Worm (Caenorhabditis elegans): ENCODE data around the gene C08B6.2.

The C08B6.2 gene

DNA sequence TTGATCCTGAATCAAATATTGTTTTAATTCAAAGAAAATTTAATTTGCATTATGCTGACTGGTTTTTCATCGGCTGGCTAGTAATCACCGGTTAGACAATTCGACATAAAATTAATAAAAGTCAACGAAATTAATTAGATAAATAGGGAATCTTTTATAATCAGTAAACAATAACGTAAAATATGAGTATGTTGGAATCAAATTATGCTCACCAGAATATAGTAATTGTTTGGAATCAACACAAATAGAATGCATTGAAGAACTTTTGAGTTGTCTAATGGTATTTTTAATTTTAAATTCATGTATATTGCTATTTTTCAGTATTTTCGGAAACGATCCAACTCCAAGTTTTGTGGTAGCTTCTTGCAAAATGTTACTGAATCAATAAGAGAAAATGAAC is at the start of gene C08B6.2:
TSS of gene C08B6.2 (plus strand) at position 301 of the 400 bp plus-strand sequence.
- TF ChIP-seq aptf-3 (GFP tag; IDR thresholded peaks at IDR 0.05), result no peak
- no peak for TF ChIP-seq Y95B8A.8 (GFP tag; IDR thresholded peaks at IDR 0.05)
- TF ChIP-seq bed-2 (GFP tag; IDR thresholded peaks at IDR 0.05), result no peak
- no peak for TF ChIP-seq dpff-1 (tag; optimal IDR thresholded peaks at IDR 0.05)
- no peak for TF ChIP-seq sptf-2 (GFP tag; optimal IDR thresholded peaks at IDR 0.05)
- no peak for TF ChIP-seq let-526 (GFP tag; IDR thresholded peaks at IDR 0.05)
- TF ChIP-seq zfh-2 (GFP tag; conservative IDR thresholded peaks at IDR 0.05), result no peak
- TF ChIP-seq lir-1 (GFP tag; conservative IDR thresholded peaks at IDR 0.05), result no peak
- TF ChIP-seq Y56A3A.18 (GFP tag; IDR thresholded peaks at IDR 0.05), result no peak
- no peak for TF ChIP-seq chd-7 (tag; optimal IDR thresholded peaks at IDR 0.05)

DNA sequence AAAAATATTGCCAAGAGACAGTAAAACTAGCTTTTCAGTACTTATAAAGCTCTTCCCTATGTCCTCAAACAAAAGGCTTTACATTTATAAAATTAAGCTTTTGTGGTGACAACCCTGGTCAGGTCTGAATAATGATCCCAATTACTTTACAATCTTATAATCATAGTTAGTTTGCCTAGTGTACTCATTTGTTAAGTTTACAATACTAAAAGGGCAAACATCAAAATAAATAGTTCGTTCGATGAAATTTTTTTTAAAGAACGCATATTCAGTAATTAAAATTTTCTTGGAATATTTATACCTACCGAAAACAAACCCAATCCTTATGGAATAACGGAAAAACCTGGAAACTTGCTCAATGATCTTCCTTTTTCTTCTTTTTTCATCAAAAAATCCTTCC is 46.8 kb upstream of the C08B6.2 start:
- TF ChIP-seq Y53F4B.3 (GFP tag; IDR thresholded peaks at IDR 0.05) (no peak), nhr-27 (tag; optimal IDR thresholded peaks at IDR 0.05) (no peak), cebp-2 (GFP tag; IDR thresholded peaks at IDR 0.05) (no peak), gei-17 (GFP tag; optimal IDR thresholded peaks at IDR 0.05) (no peak), D2030.7 (GFP tag; IDR thresholded peaks at IDR 0.05) (no peak), ztf-6 (GFP tag; IDR thresholded peaks at IDR 0.05) (no peak), B0336.3 (GFP tag; IDR thresholded peaks at IDR 0.05) (no peak), pha-4 (tag; optimal IDR thresholded peaks at IDR 0.05) (no peak), ztf-25 (GFP tag; IDR thresholded peaks at IDR 0.05) (no peak), F39B2.1 (GFP tag; IDR thresholded peaks at IDR 0.05) (no peak)

ce11 chrV:10060039-10060438 is 45.5 kb upstream of the C08B6.2 start:
- no peak for TF ChIP-seq nhr-80 (tag; optimal IDR thresholded peaks at IDR 0.05)
- no peak for TF ChIP-seq ama-1 (optimal IDR thresholded peaks at IDR 0.05)
- TF ChIP-seq ama-1 (GFP tag; optimal IDR thresholded peaks at IDR 0.05), result no peak
- TF ChIP-seq dpff-1 (tag; optimal IDR thresholded peaks at IDR 0.05), result no peak
- TF ChIP-seq lin-26 (GFP tag; IDR thresholded peaks at IDR 0.05), result no peak
- TF ChIP-seq pha-4 (tag; optimal IDR thresholded peaks at IDR 0.05), result no peak
- TF ChIP-seq repo-1 (tag; optimal IDR thresholded peaks at IDR 0.05), result no peak
- no peak for TF ChIP-seq Y53G8AR.9 (GFP tag; conservative IDR thresholded peaks at IDR 0.05)
- no peak for TF ChIP-seq ZK185.1 (tag; optimal IDR thresholded peaks at IDR 0.05; ENCODE audit: poor library complexity, severe bottlenecking)
- no peak for TF ChIP-seq F57C9.4 (tag; optimal IDR thresholded peaks at IDR 0.05)
- no peak for TF ChIP-seq lsl-1 (GFP tag; optimal IDR thresholded peaks at IDR 0.05)
- TF ChIP-seq T26A5.8 (tag; optimal IDR thresholded peaks at IDR 0.05), result no peak
- TF ChIP-seq ekl-4 (GFP tag; IDR thresholded peaks at IDR 0.05), result no peak
- no peak for TF ChIP-seq attf-6 (GFP tag; IDR thresholded peaks at IDR 0.05)
- no peak for TF ChIP-seq fkh-3 (tag; optimal IDR thresholded peaks at IDR 0.05)
- TF ChIP-seq him-1 (tag; optimal IDR thresholded peaks at IDR 0.05), result no peak
- TF ChIP-seq F55B11.4 (tag; optimal IDR thresholded peaks at IDR 0.05; ENCODE audit: borderline replicate concordance, insufficient read depth), result no peak
- no peak for TF ChIP-seq tbp1 (GFP tag; optimal IDR thresholded peaks at IDR 0.05)
- TF ChIP-seq gei-17 (GFP tag; optimal IDR thresholded peaks at IDR 0.05), result no peak
- TF ChIP-seq lin-35 (GFP tag; optimal IDR thresholded peaks at IDR 0.05), result no peak

DNA sequence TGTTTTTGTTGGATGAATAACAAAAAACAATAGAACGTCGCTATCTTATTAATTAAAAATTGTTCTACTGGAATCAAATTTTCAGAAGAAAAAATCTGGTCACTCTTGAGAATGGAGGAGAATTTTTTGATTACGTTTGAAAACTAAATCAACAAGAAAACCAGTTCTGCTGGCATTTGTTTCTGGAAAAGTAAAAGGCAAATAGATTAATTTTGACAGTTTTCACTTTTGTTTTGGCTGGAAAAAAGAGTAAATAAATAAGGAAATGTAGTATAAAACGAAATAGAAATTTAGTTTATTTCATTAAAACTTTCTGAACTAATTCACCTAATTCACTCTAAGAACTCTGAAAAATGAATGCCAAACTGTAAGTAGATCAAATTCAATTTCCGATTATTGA is 41.3 kb upstream of the C08B6.2 start, which contains the start of gene fipr-13:
TSS of gene fipr-13 (plus strand) at position 301 of the 400 bp plus-strand sequence.
- TF ChIP-seq nfya-1 (tag; optimal IDR thresholded peaks at IDR 0.05; ENCODE audit: borderline replicate concordance, insufficient read depth), result no peak
- no peak for TF ChIP-seq snpc-1.3 (tag; optimal IDR thresholded peaks at IDR 0.05; ENCODE audit: insufficient read depth)
- no peak for TF ChIP-seq madf-8 (GFP tag; conservative IDR thresholded peaks at IDR 0.05)
- no peak for TF ChIP-seq snpc-3.4 (tag; optimal IDR thresholded peaks at IDR 0.05)
- TF ChIP-seq ztf-26 (tag; optimal IDR thresholded peaks at IDR 0.05), result no peak
- no peak for TF ChIP-seq lin-40 (tag; optimal IDR thresholded peaks at IDR 0.05)
- no peak for TF ChIP-seq mel-28 (tag; optimal IDR thresholded peaks at IDR 0.05; ENCODE audit: borderline replicate concordance)
- no peak for TF ChIP-seq F10E7.11 (tag; optimal IDR thresholded peaks at IDR 0.05)
- no peak for TF ChIP-seq gei-17 (GFP tag; optimal IDR thresholded peaks at IDR 0.05)
- TF ChIP-seq ztf-18 (tag; optimal IDR thresholded peaks at IDR 0.05), result no peak

All from whole organism, young adult.